Worm (Caenorhabditis elegans) whole organism, L1 larva: ENCODE results near the gene nhr-92.
A peak's percentile ranks its signal among the peaks of the same experiment; 100 is the strongest.

Source experiments
- C04F5.9 ChIP-seq: sonication (generic microtip); optimal IDR thresholded peaks from 2 replicates; lab custom pipeline; 2016; ENCODE audit warnings: missing genetic modification characterization, missing compliant biosample characterization
- C16A3.4 ChIP-seq: fragments of 150-350 bp; optimal IDR thresholded peaks from 2 replicates; lab custom pipeline; 2014; ENCODE audit warnings: missing biosample characterization, missing genetic modification characterization
- alr-1 ChIP-seq: fragments of 200-800 bp; sonication (Bioruptor generic); optimal IDR thresholded peaks from 2 replicates; lab custom pipeline; 2018; ENCODE audit warnings: borderline replicate concordance, mild to moderate bottlenecking, missing genetic modification characterization, missing compliant biosample characterization
- aly-2 ChIP-seq: fragments of 150-350 bp; optimal IDR thresholded peaks from 2 replicates; lab custom pipeline; 2014; ENCODE audit warnings: missing biosample characterization, missing genetic modification characterization
- blmp-1 ChIP-seq: fragments of 150-350 bp; optimal IDR thresholded peaks from 2 replicates; lab custom pipeline; 2014; ENCODE audit warnings: missing biosample characterization, missing genetic modification characterization
- ceh-63 ChIP-seq: fragments of 200-800 bp; sonication (Bioruptor generic); optimal IDR thresholded peaks from 2 replicates; lab custom pipeline; 2018; ENCODE audit warnings: mild to moderate bottlenecking, missing genetic modification characterization, missing compliant biosample characterization
- ceh-8 ChIP-seq: fragments of 200-800 bp; sonication (Bioruptor generic); optimal IDR thresholded peaks from 2 replicates; lab custom pipeline; 2018; ENCODE audit warnings: mild to moderate bottlenecking, missing genetic modification characterization, moderate library complexity, missing compliant biosample characterization
- ceh-82 ChIP-seq, 3 experiments: fragments of 150-350 bp in 1 of 3; sonication (generic microtip) in 2 of 3; optimal IDR thresholded peaks; 2 replicates each; lab custom pipeline; 2014 to 2017; ENCODE audit warnings: missing biosample characterization in 3 of 3, missing genetic modification characterization in 3 of 3
- ceh-88 ChIP-seq: fragments of 200-800 bp; sonication (Bioruptor generic); IDR thresholded peaks from 2 replicates; pipeline ENCODE4 v1.3.6; 2022; ENCODE audit warnings: missing genetic modification characterization, missing compliant biosample characterization
- ceh-90 ChIP-seq: sonication (generic microtip); optimal IDR thresholded peaks from 2 replicates; lab custom pipeline; 2016; ENCODE audit warnings: missing genetic modification characterization, missing compliant biosample characterization
- dpl-1 ChIP-seq, 3 experiments: fragments of 150-350 bp in 2 of 3; sonication (generic microtip) in 1 of 3; optimal IDR thresholded peaks; 2 replicates each; lab custom pipeline; 2014 to 2017; ENCODE audit warnings: missing biosample characterization in 3 of 3, missing genetic modification characterization in 3 of 3, missing genetic modification reagents in 3 of 3
- dsc-1 ChIP-seq: sonication (generic microtip); optimal IDR thresholded peaks from 2 replicates; lab custom pipeline; 2016; ENCODE audit warnings: mild to moderate bottlenecking, missing genetic modification characterization, missing compliant biosample characterization
- efl-1 ChIP-seq, 4 experiments: fragments of 150-350 bp; optimal IDR thresholded peaks in 3 of 4; peaks in 1 of 4; 1 replicate in 1 of 4; 2 replicates in 3 of 4; lab custom pipeline; 2014; ENCODE audit warnings: missing biosample characterization in 2 of 4, missing genetic modification characterization in 2 of 4, missing genetic modification reagents in 2 of 4
- elt-3 ChIP-seq, 6 experiments: fragments of 150-350 bp in 1 of 6; sonication (generic microtip); optimal IDR thresholded peaks; 2 replicates each; lab custom pipeline; 2017 to 2018; ENCODE audit warnings: missing biosample characterization in 6 of 6, missing genetic modification characterization in 6 of 6, inconsistent platforms in 1 of 6
- fkh-4 ChIP-seq: sonication (generic microtip); optimal IDR thresholded peaks from 2 replicates; lab custom pipeline; 2016; ENCODE audit warnings: missing compliant biosample characterization, missing genetic modification characterization, borderline replicate concordance
- fkh-8 ChIP-seq: sonication (generic microtip); optimal IDR thresholded peaks from 2 replicates; lab custom pipeline; 2016; ENCODE audit warnings: mild to moderate bottlenecking, missing genetic modification characterization, missing compliant biosample characterization
- fos-1 ChIP-seq: fragments of 150-350 bp; optimal IDR thresholded peaks from 2 replicates; lab custom pipeline; 2014; ENCODE audit warnings: missing biosample characterization, missing genetic modification characterization
- grh-1 ChIP-seq: fragments of 200-800 bp; sonication (Bioruptor generic); IDR thresholded peaks from 2 replicates; pipeline ENCODE4 v1.3.6; 2022; ENCODE audit warnings: missing genetic modification reagents, missing genetic modification characterization, missing compliant biosample characterization
- hlh-17 ChIP-seq: fragments of 200-800 bp; sonication (Bioruptor generic); optimal IDR thresholded peaks from 2 replicates; lab custom pipeline; 2018; ENCODE audit warnings: missing genetic modification characterization, mild to moderate bottlenecking, missing compliant biosample characterization, moderate library complexity, borderline replicate concordance
- hpl-2 ChIP-seq: fragments of 150-350 bp; optimal IDR thresholded peaks from 2 replicates; lab custom pipeline; 2014; ENCODE audit warnings: missing biosample characterization, missing genetic modification reagents, missing genetic modification characterization
- irx-1 ChIP-seq: sonication (generic microtip); optimal IDR thresholded peaks from 2 replicates; lab custom pipeline; 2016; ENCODE audit warnings: missing genetic modification characterization, missing compliant biosample characterization
- jun-1 ChIP-seq: fragments of 150-350 bp; optimal IDR thresholded peaks from 2 replicates; lab custom pipeline; 2014; ENCODE audit warnings: missing biosample characterization, missing genetic modification reagents, missing genetic modification characterization
- lin-13 ChIP-seq: fragments of 150-350 bp; optimal IDR thresholded peaks from 2 replicates; lab custom pipeline; 2014; ENCODE audit warnings: missing biosample characterization, missing genetic modification reagents, missing genetic modification characterization
- lin-14 ChIP-seq: fragments of 200-800 bp; sonication (Bioruptor generic); optimal IDR thresholded peaks from 2 replicates; lab custom pipeline; 2018; ENCODE audit warnings: mild to moderate bottlenecking, missing genetic modification characterization, moderate library complexity, missing compliant biosample characterization
- lin-35 ChIP-seq, 2 experiments: fragments of 150-350 bp; optimal IDR thresholded peaks; 2 replicates each; lab custom pipeline; 2014; ENCODE audit warnings: missing biosample characterization in 2 of 2, missing genetic modification characterization in 2 of 2, missing genetic modification reagents in 2 of 2
- lir-3 ChIP-seq: sonication (generic microtip); optimal IDR thresholded peaks from 2 replicates; lab custom pipeline; 2016; ENCODE audit warnings: mild to moderate bottlenecking, missing genetic modification characterization, moderate library complexity, missing compliant biosample characterization; ENCODE audit not compliant: poor library complexity
- lsy-2 ChIP-seq, 2 experiments: fragments of 150-350 bp; optimal IDR thresholded peaks; 2 replicates each; lab custom pipeline; 2014; ENCODE audit warnings: missing biosample characterization in 2 of 2, missing genetic modification characterization in 2 of 2
- mdl-1 ChIP-seq, 2 experiments: fragments of 150-350 bp; optimal IDR thresholded peaks; 2 replicates each; lab custom pipeline; 2014 to 2017; ENCODE audit warnings: missing biosample characterization in 2 of 2, missing genetic modification characterization in 2 of 2, inconsistent platforms in 1 of 2
- mep-1 ChIP-seq: fragments of 150-350 bp; optimal IDR thresholded peaks from 2 replicates; lab custom pipeline; 2014; ENCODE audit warnings: missing biosample characterization, missing genetic modification characterization
- nhr-12 ChIP-seq: sonication (generic microtip); optimal IDR thresholded peaks from 2 replicates; lab custom pipeline; 2017; ENCODE audit warnings: missing biosample characterization, missing genetic modification characterization
- nhr-20 ChIP-seq: sonication (generic microtip); optimal IDR thresholded peaks from 2 replicates; lab custom pipeline; 2016; ENCODE audit warnings: mild to moderate bottlenecking, missing genetic modification characterization, missing compliant biosample characterization
- nhr-237 ChIP-seq: fragments of 150-350 bp; optimal IDR thresholded peaks from 2 replicates; lab custom pipeline; 2014; ENCODE audit warnings: missing biosample characterization, missing genetic modification characterization
- nhr-28 ChIP-seq: fragments of 150-350 bp; optimal IDR thresholded peaks from 2 replicates; lab custom pipeline; 2014; ENCODE audit warnings: missing biosample characterization, missing genetic modification characterization
- nhr-47 ChIP-seq: sonication (generic microtip); optimal IDR thresholded peaks from 2 replicates; lab custom pipeline; 2016; ENCODE audit warnings: mild to moderate bottlenecking, missing genetic modification characterization, moderate library complexity, missing compliant biosample characterization
- nhr-71 ChIP-seq: sonication (generic microtip); optimal IDR thresholded peaks from 2 replicates; lab custom pipeline; 2016; ENCODE audit warnings: mild to moderate bottlenecking, missing genetic modification characterization, moderate library complexity, missing compliant biosample characterization
- nhr-85 ChIP-seq: sonication (generic microtip); peaks from one replicate; lab custom pipeline; 2016; ENCODE audit warnings: missing genetic modification characterization, inconsistent platforms, missing compliant biosample characterization
- nhr-90 ChIP-seq: sonication (generic microtip); optimal IDR thresholded peaks from 2 replicates; lab custom pipeline; 2016; ENCODE audit warnings: mild to moderate bottlenecking, missing genetic modification characterization, missing compliant biosample characterization; ENCODE audit not compliant: poor library complexity
- pag-3 ChIP-seq: sonication (generic microtip); optimal IDR thresholded peaks from 2 replicates; lab custom pipeline; 2017; ENCODE audit warnings: missing genetic modification characterization, mild to moderate bottlenecking, missing compliant biosample characterization, antibody characterized with exemption, borderline replicate concordance; ENCODE audit not compliant: insufficient read depth
- skn-1 ChIP-seq: fragments of 150-350 bp; optimal IDR thresholded peaks from 2 replicates; lab custom pipeline; 2014; ENCODE audit warnings: missing biosample characterization, missing genetic modification characterization
- snu-23 ChIP-seq: sonication (generic microtip); optimal IDR thresholded peaks from 2 replicates; lab custom pipeline; 2016; ENCODE audit warnings: missing genetic modification characterization, missing compliant biosample characterization
- sptf-1 ChIP-seq: fragments of 150-350 bp; optimal IDR thresholded peaks from 2 replicates; lab custom pipeline; 2014; ENCODE audit warnings: missing biosample characterization, missing genetic modification characterization
- swsn-7 ChIP-seq: sonication (generic microtip); optimal IDR thresholded peaks from 2 replicates; lab custom pipeline; 2016; ENCODE audit warnings: missing genetic modification characterization, missing compliant biosample characterization
- tbx-2 ChIP-seq: sonication (generic microtip); optimal IDR thresholded peaks from 2 replicates; lab custom pipeline; 2016; ENCODE audit warnings: missing genetic modification characterization, missing compliant biosample characterization
- tlp-1 ChIP-seq: fragments of 150-350 bp; optimal IDR thresholded peaks from 2 replicates; lab custom pipeline; 2014; ENCODE audit warnings: missing biosample characterization, missing genetic modification characterization
- unc-130 ChIP-seq: fragments of 150-350 bp; optimal IDR thresholded peaks from 2 replicates; lab custom pipeline; 2017; ENCODE audit warnings: missing biosample characterization, missing genetic modification characterization, inconsistent platforms
- unc-62 ChIP-seq: fragments of 150-350 bp; optimal IDR thresholded peaks from 2 replicates; lab custom pipeline; 2014; ENCODE audit warnings: missing biosample characterization, missing genetic modification reagents, missing genetic modification characterization
- unc-98 ChIP-seq: fragments of 200-800 bp; sonication (Bioruptor generic); IDR thresholded peaks from 2 replicates; pipeline ENCODE4 v1.3.6; 2022; ENCODE audit warnings: missing genetic modification characterization, missing compliant biosample characterization
- ztf-11 ChIP-seq, 2 experiments: sonication (generic microtip); optimal IDR thresholded peaks; 2 replicates each; lab custom pipeline; 2016 to 2017; ENCODE audit warnings: missing genetic modification characterization in 2 of 2, missing biosample characterization in 1 of 2, missing compliant biosample characterization in 1 of 2

nhr-92 gene

ce11 chrIV:1649794-1650193 lies 29.9 kb downstream of the nhr-92 start (continued):
- TF ChIP-seq hpl-2 (no peak), nhr-28 (tag; lab: Kevin White, UChicago) (no peak), fkh-4 (no peak), alr-1 (tag; lab: Kevin White, UChicago) (no peak), aly-2 (tag; lab: Kevin White, UChicago) (no peak), ztf-11 (tag; optimal IDR thresholded peaks at IDR 0.05; lab: Kevin White, UChicago) (no peak), lin-35 (GFP tag; optimal IDR thresholded peaks at IDR 0.05; lab: Kevin White, UChicago) (peak; percentile 22 to 49), ceh-63 (GFP tag; lab: Kevin White, UChicago) (no peak), lsy-2 (tag; optimal IDR thresholded peaks at IDR 0.05; lab: Kevin White, UChicago) (peak in 1 of 2 experiments; percentile 60), ceh-8 (no peak), pag-3 (tag; lab: Kevin White, UChicago) (no peak), unc-62 (GFP tag; lab: Kevin White, UChicago) (no peak), C16A3.4 (peak; percentile 19), sptf-1 (tag; lab: Kevin White, UChicago) (no peak), nhr-237 (tag; lab: Kevin White, UChicago) (no peak), nhr-20 (peak; percentile 54), tlp-1 (tag; lab: Kevin White, UChicago) (no peak), ceh-90 (no peak), ceh-88 (GFP tag; lab: Robert Waterston, UW) (no peak), grh-1 (GFP tag; lab: Robert Waterston, UW) (no peak), mep-1 (tag; lab: Kevin White, UChicago) (peak; percentile 16), blmp-1 (tag; lab: Kevin White, UChicago) (peak; percentile 56)

- TF ChIP-seq unc-98 (GFP tag; lab: Robert Waterston, UW) = no peak
- TF ChIP-seq fos-1 = peak; percentile 65
- TF ChIP-seq elt-3 (tag; optimal IDR thresholded peaks at IDR 0.05; lab: Kevin White, UChicago) = peak in 2 of 6 experiments; percentile 31 to 75
- peak; percentile 37 for TF ChIP-seq nhr-237 (tag; lab: Kevin White, UChicago)
- peak in 1 of 3 experiments; percentile 25 for TF ChIP-seq dpl-1 (GFP tag; optimal IDR thresholded peaks at IDR 0.05; lab: Kevin White, UChicago)
- peak; percentile 71 for TF ChIP-seq snu-23 (GFP tag; lab: Kevin White, UChicago)
- peak; percentile 24 for TF ChIP-seq nhr-47 (tag; lab: Kevin White, UChicago)
- TF ChIP-seq fkh-8 (tag; lab: Kevin White, UChicago) = no peak
- peak; percentile 16 for TF ChIP-seq lir-3
- peak; percentile 63 for TF ChIP-seq jun-1 (tag; lab: Kevin White, UChicago)
- no peak for TF ChIP-seq C04F5.9 (tag; lab: Kevin White, UChicago)
- TF ChIP-seq lin-35 (GFP tag; optimal IDR thresholded peaks at IDR 0.05; lab: Kevin White, UChicago) = peak in 1 of 2 experiments; percentile 63
- peak; percentile 45 for TF ChIP-seq mep-1 (tag; lab: Kevin White, UChicago)
- peak in 1 of 2 experiments; percentile 9 for TF ChIP-seq efl-1 (optimal IDR thresholded peaks at IDR 0.05; lab: Kevin White, UChicago)
- peak in 1 of 2 experiments; percentile 81 for TF ChIP-seq efl-1 (GFP tag; optimal IDR thresholded peaks at IDR 0.05 in 1 of 2; lab: Kevin White, UChicago)
- TF ChIP-seq nhr-12 (tag; lab: Kevin White, UChicago) = no peak
- peak in 1 of 2 experiments; percentile 30 for TF ChIP-seq mdl-1 (tag; optimal IDR thresholded peaks at IDR 0.05; lab: Kevin White, UChicago)
- no peak for TF ChIP-seq hlh-17 (GFP tag; lab: Kevin White, UChicago)
- peak; percentile 73 for TF ChIP-seq lin-14 (GFP tag; lab: Kevin White, UChicago)
- TF ChIP-seq nhr-20 = peak; percentile 66
- TF ChIP-seq tlp-1 (tag; lab: Kevin White, UChicago) = no peak
- TF ChIP-seq dsc-1 (tag; lab: Kevin White, UChicago) = no peak
- peak in 1 of 3 experiments; percentile 21 for TF ChIP-seq ceh-82 (tag; optimal IDR thresholded peaks at IDR 0.05; lab: Kevin White, UChicago)
- peak; percentile 77 for TF ChIP-seq nhr-85 (tag; lab: Kevin White, UChicago)
- TF ChIP-seq blmp-1 (tag; lab: Kevin White, UChicago) = peak; percentile 93
- TF ChIP-seq nhr-90 (tag; lab: Kevin White, UChicago) = peak; percentile 12
- peak; percentile 54 for TF ChIP-seq nhr-71 (tag; lab: Kevin White, UChicago)
- no peak for TF ChIP-seq lin-13 (GFP tag; lab: Kevin White, UChicago)
- TF ChIP-seq swsn-7 = peak; percentile 27
- TF ChIP-seq C16A3.4 = peak; percentile 18
- TF ChIP-seq skn-1 (tag; lab: Kevin White, UChicago) = peak; percentile 14
- peak; percentile 11 for TF ChIP-seq tbx-2 (tag; lab: Kevin White, UChicago)
- TF ChIP-seq lsy-2 (tag; optimal IDR thresholded peaks at IDR 0.05; lab: Kevin White, UChicago) = peak; percentile 17 to 65
- TF ChIP-seq unc-130 (tag; lab: Kevin White, UChicago) = no peak
- no peak for TF ChIP-seq irx-1 (tag; lab: Kevin White, UChicago)
Observed at ce11 chrIV:1655312-1655711, 35.4 kb downstream of the nhr-92 start.
